Worm (Caenorhabditis elegans): Measurements from ENCODE around the gene sru-40.

DNA sequence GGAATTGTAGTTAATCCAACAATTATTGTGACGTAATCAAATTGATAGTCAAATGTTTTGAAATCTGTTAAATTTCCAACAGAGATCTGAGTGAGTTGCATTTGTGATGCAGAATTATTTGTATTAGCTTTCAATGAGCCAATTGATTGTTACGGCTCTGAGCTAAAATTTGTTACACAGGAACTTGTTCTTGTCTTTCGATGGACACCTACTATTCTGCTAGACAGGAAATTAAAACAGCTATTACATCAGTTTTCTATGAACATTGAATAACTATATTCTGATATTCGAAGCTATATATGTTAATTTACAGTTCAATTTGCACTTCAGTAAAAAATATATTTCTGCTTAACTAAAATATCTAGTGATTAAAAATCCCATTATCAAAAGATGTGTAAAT lies at the start of gene sru-40:
- TF ChIP-seq daf-12 (tag; optimal IDR thresholded peaks at IDR 0.05), result no peak
- no peak for TF ChIP-seq zip-11 (GFP tag; IDR thresholded peaks at IDR 0.05)
- TF ChIP-seq lin-39 (tag; optimal IDR thresholded peaks at IDR 0.05), result no peak
- no peak for TF ChIP-seq lsy-2 (tag; optimal IDR thresholded peaks at IDR 0.05)
- no peak for TF ChIP-seq daf-8 (GFP tag; IDR thresholded peaks at IDR 0.05)
- TF ChIP-seq ama-1 (optimal IDR thresholded peaks at IDR 0.05), result no peak
